Worm (Caenorhabditis elegans): ENCODE results near the gene C05B5.2.

ce11 chrIII:10030549-10030948, 30.2 kb upstream of the C05B5.2 start, which contains the start of gene M04D8.4:
- TF ChIP-seq lsy-2 (tag; optimal IDR thresholded peaks at IDR 0.05), result no peak
- no peak for TF ChIP-seq pha-4 (GFP tag; IDR thresholded peaks at IDR 0.05)
- TF ChIP-seq pha-4 (tag; optimal IDR thresholded peaks at IDR 0.05), result no peak
- TF ChIP-seq unc-62 (GFP tag; optimal IDR thresholded peaks at IDR 0.05 in 1 of 2), result no peak
- TF ChIP-seq unc-62 (tag; optimal IDR thresholded peaks at IDR 0.05), result no peak
- TF ChIP-seq zag-1 (tag; optimal IDR thresholded peaks at IDR 0.05), result no peak
- TF ChIP-seq lin-29 (GFP tag; IDR thresholded peaks at IDR 0.05), result no peak
- TF ChIP-seq ama-1 (optimal IDR thresholded peaks at IDR 0.05), result no peak
- no peak for TF ChIP-seq nhr-76 (tag; optimal IDR thresholded peaks at IDR 0.05)
- TF ChIP-seq lin-13 (GFP tag; optimal IDR thresholded peaks at IDR 0.05), result no peak
